Worm (Caenorhabditis elegans) whole organism, L1 larva: Measurements from ENCODE around the gene ZK105.3.

Source experiments
- C16A3.4 ChIP-seq: fragments of 150-350 bp; optimal IDR thresholded peaks from 2 replicates; lab custom pipeline; 2014; ENCODE audit warnings: missing biosample characterization, missing genetic modification characterization
- blmp-1 ChIP-seq: fragments of 150-350 bp; optimal IDR thresholded peaks from 2 replicates; lab custom pipeline; 2014; ENCODE audit warnings: missing biosample characterization, missing genetic modification characterization
- ceh-63 ChIP-seq: fragments of 200-800 bp; sonication (Bioruptor generic); optimal IDR thresholded peaks from 2 replicates; lab custom pipeline; 2018; ENCODE audit warnings: mild to moderate bottlenecking, missing genetic modification characterization, missing compliant biosample characterization
- ceh-8 ChIP-seq: fragments of 200-800 bp; sonication (Bioruptor generic); optimal IDR thresholded peaks from 2 replicates; lab custom pipeline; 2018; ENCODE audit warnings: mild to moderate bottlenecking, missing genetic modification characterization, moderate library complexity, missing compliant biosample characterization
- ceh-82 ChIP-seq, 3 experiments: fragments of 150-350 bp in 1 of 3; sonication (generic microtip) in 2 of 3; optimal IDR thresholded peaks; 2 replicates each; lab custom pipeline; 2014 to 2017; ENCODE audit warnings: missing biosample characterization in 3 of 3, missing genetic modification characterization in 3 of 3
- ceh-88 ChIP-seq: fragments of 200-800 bp; sonication (Bioruptor generic); IDR thresholded peaks from 2 replicates; pipeline ENCODE4 v1.3.6; 2022; ENCODE audit warnings: missing genetic modification characterization, missing compliant biosample characterization
- ceh-90 ChIP-seq: sonication (generic microtip); optimal IDR thresholded peaks from 2 replicates; lab custom pipeline; 2016; ENCODE audit warnings: missing genetic modification characterization, missing compliant biosample characterization
- dsc-1 ChIP-seq: sonication (generic microtip); optimal IDR thresholded peaks from 2 replicates; lab custom pipeline; 2016; ENCODE audit warnings: mild to moderate bottlenecking, missing genetic modification characterization, missing compliant biosample characterization
- efl-1 ChIP-seq, 4 experiments: fragments of 150-350 bp; optimal IDR thresholded peaks in 3 of 4; peaks in 1 of 4; 1 replicate in 1 of 4; 2 replicates in 3 of 4; lab custom pipeline; 2014; ENCODE audit warnings: missing biosample characterization in 2 of 4, missing genetic modification characterization in 2 of 4, missing genetic modification reagents in 2 of 4
- efl-3 ChIP-seq: fragments of 200-800 bp; sonication (Bioruptor generic); optimal IDR thresholded peaks from 2 replicates; lab custom pipeline; 2018; ENCODE audit warnings: mild to moderate bottlenecking, missing genetic modification characterization, missing compliant biosample characterization
- egl-13 ChIP-seq: sonication (generic microtip); optimal IDR thresholded peaks from 2 replicates; lab custom pipeline; 2016; ENCODE audit warnings: missing genotype, missing genetic modification reagents, missing genetic modification characterization, missing compliant biosample characterization
- egl-27 ChIP-seq, 2 experiments: fragments of 150-350 bp in 1 of 2; sonication (generic microtip); optimal IDR thresholded peaks; 3 replicates each; lab custom pipeline; 2017 to 2018; ENCODE audit warnings: missing biosample characterization in 2 of 2, missing genetic modification characterization in 2 of 2, missing genetic modification reagents in 2 of 2
- elt-2 ChIP-seq: sonication (generic microtip); optimal IDR thresholded peaks from 2 replicates; lab custom pipeline; 2016; ENCODE audit warnings: missing genetic modification characterization, mild to moderate bottlenecking, inconsistent platforms, missing compliant biosample characterization, missing genetic modification reagents
- ets-5 ChIP-seq: fragments of 200-800 bp; sonication (Bioruptor generic); IDR thresholded peaks from 2 replicates; pipeline ENCODE4 v1.3.6; 2022; ENCODE audit warnings: missing genetic modification characterization, missing compliant biosample characterization
- fkh-4 ChIP-seq: sonication (generic microtip); optimal IDR thresholded peaks from 2 replicates; lab custom pipeline; 2016; ENCODE audit warnings: missing compliant biosample characterization, missing genetic modification characterization, borderline replicate concordance
- irx-1 ChIP-seq: sonication (generic microtip); optimal IDR thresholded peaks from 2 replicates; lab custom pipeline; 2016; ENCODE audit warnings: missing genetic modification characterization, missing compliant biosample characterization
- isw-1 ChIP-seq: fragments of 200-800 bp; sonication (Bioruptor generic); IDR thresholded peaks from 2 replicates; pipeline ENCODE4 v1.3.6; 2022; ENCODE audit warnings: missing genetic modification characterization, missing compliant biosample characterization
- jun-1 ChIP-seq: fragments of 150-350 bp; optimal IDR thresholded peaks from 2 replicates; lab custom pipeline; 2014; ENCODE audit warnings: missing biosample characterization, missing genetic modification reagents, missing genetic modification characterization
- lin-14 ChIP-seq: fragments of 200-800 bp; sonication (Bioruptor generic); optimal IDR thresholded peaks from 2 replicates; lab custom pipeline; 2018; ENCODE audit warnings: mild to moderate bottlenecking, missing genetic modification characterization, moderate library complexity, missing compliant biosample characterization
- lin-15B ChIP-seq: fragments of 150-350 bp; sonication (generic microtip); optimal IDR thresholded peaks from 3 replicates; lab custom pipeline; 2014; ENCODE audit warnings: missing biosample characterization, missing genetic modification characterization
- lin-39 ChIP-seq: fragments of 150-350 bp; optimal IDR thresholded peaks from 2 replicates; lab custom pipeline; 2014; ENCODE audit warnings: missing biosample characterization, missing genetic modification reagents, missing genetic modification characterization
- lir-3 ChIP-seq: sonication (generic microtip); optimal IDR thresholded peaks from 2 replicates; lab custom pipeline; 2016; ENCODE audit warnings: mild to moderate bottlenecking, missing genetic modification characterization, moderate library complexity, missing compliant biosample characterization; ENCODE audit not compliant: poor library complexity
- mef-2 ChIP-seq: fragments of 150-350 bp; optimal IDR thresholded peaks from 2 replicates; lab custom pipeline; 2014; ENCODE audit warnings: missing biosample characterization, missing genetic modification characterization
- mep-1 ChIP-seq: fragments of 150-350 bp; optimal IDR thresholded peaks from 2 replicates; lab custom pipeline; 2014; ENCODE audit warnings: missing biosample characterization, missing genetic modification characterization
- nhr-11 ChIP-seq: fragments of 150-350 bp; optimal IDR thresholded peaks from 2 replicates; lab custom pipeline; 2014; ENCODE audit warnings: missing biosample characterization, missing genetic modification characterization
- nhr-12 ChIP-seq: sonication (generic microtip); optimal IDR thresholded peaks from 2 replicates; lab custom pipeline; 2017; ENCODE audit warnings: missing biosample characterization, missing genetic modification characterization
- nhr-20 ChIP-seq: sonication (generic microtip); optimal IDR thresholded peaks from 2 replicates; lab custom pipeline; 2016; ENCODE audit warnings: mild to moderate bottlenecking, missing genetic modification characterization, missing compliant biosample characterization
- nhr-237 ChIP-seq: fragments of 150-350 bp; optimal IDR thresholded peaks from 2 replicates; lab custom pipeline; 2014; ENCODE audit warnings: missing biosample characterization, missing genetic modification characterization
- nhr-47 ChIP-seq: sonication (generic microtip); optimal IDR thresholded peaks from 2 replicates; lab custom pipeline; 2016; ENCODE audit warnings: mild to moderate bottlenecking, missing genetic modification characterization, moderate library complexity, missing compliant biosample characterization
- nhr-77 ChIP-seq: fragments of 150-350 bp; optimal IDR thresholded peaks from 2 replicates; lab custom pipeline; 2014; ENCODE audit warnings: missing biosample characterization, missing genetic modification characterization
- pag-3 ChIP-seq: sonication (generic microtip); optimal IDR thresholded peaks from 2 replicates; lab custom pipeline; 2017; ENCODE audit warnings: missing genetic modification characterization, mild to moderate bottlenecking, missing compliant biosample characterization, antibody characterized with exemption, borderline replicate concordance; ENCODE audit not compliant: insufficient read depth
- skn-1 ChIP-seq: fragments of 150-350 bp; optimal IDR thresholded peaks from 2 replicates; lab custom pipeline; 2014; ENCODE audit warnings: missing biosample characterization, missing genetic modification characterization
- unc-62 ChIP-seq: fragments of 150-350 bp; optimal IDR thresholded peaks from 2 replicates; lab custom pipeline; 2014; ENCODE audit warnings: missing biosample characterization, missing genetic modification reagents, missing genetic modification characterization
- unc-98 ChIP-seq: fragments of 200-800 bp; sonication (Bioruptor generic); IDR thresholded peaks from 2 replicates; pipeline ENCODE4 v1.3.6; 2022; ENCODE audit warnings: missing genetic modification characterization, missing compliant biosample characterization
- vab-15 ChIP-seq: sonication (generic microtip); optimal IDR thresholded peaks from 2 replicates; lab custom pipeline; 2017; ENCODE audit warnings: missing genotype, mild to moderate bottlenecking, missing genetic modification characterization, missing compliant biosample characterization
- zag-1 ChIP-seq: fragments of 150-350 bp; optimal IDR thresholded peaks from 2 replicates; lab custom pipeline; 2014; ENCODE audit warnings: missing biosample characterization, missing genetic modification characterization
- ztf-11 ChIP-seq, 2 experiments: sonication (generic microtip); optimal IDR thresholded peaks; 2 replicates each; lab custom pipeline; 2016 to 2017; ENCODE audit warnings: missing genetic modification characterization in 2 of 2, missing biosample characterization in 1 of 2, missing compliant biosample characterization in 1 of 2
- ztf-4 ChIP-seq: fragments of 150-350 bp; optimal IDR thresholded peaks from 2 replicates; lab custom pipeline; 2014; ENCODE audit warnings: missing biosample characterization, missing genetic modification characterization

The ZK105.3 gene

ce11 chrV:7713072-7713471 is 16.1 kb downstream of the ZK105.3 start, which contains the start of gene ZK105.13:
TSS of gene ZK105.13 (minus strand) at chrV:7713172.
- TF ChIP-seq irx-1 (tag; lab: Kevin White, UChicago) (no peak), C16A3.4 (no peak), ceh-82 (tag; optimal IDR thresholded peaks at IDR 0.05; lab: Kevin White, UChicago) (no peak)

ce11 chrV:7713691-7714090 is 16.7 kb downstream of the ZK105.3 start, which contains the start of gene ZK105.1:
TSS of gene ZK105.1 (plus strand) at chrV:7713991.
- no peak for TF ChIP-seq nhr-77
- TF ChIP-seq mep-1 (tag; lab: Kevin White, UChicago), result no peak
- TF ChIP-seq efl-1 (optimal IDR thresholded peaks at IDR 0.05; lab: Kevin White, UChicago), result no peak
- no peak for TF ChIP-seq efl-1 (GFP tag; optimal IDR thresholded peaks at IDR 0.05 in 1 of 2; lab: Kevin White, UChicago)
- no peak for TF ChIP-seq isw-1 (GFP tag; lab: Robert Waterston, UW)
- no peak for TF ChIP-seq ceh-82 (tag; optimal IDR thresholded peaks at IDR 0.05; lab: Kevin White, UChicago)
- no peak for TF ChIP-seq ceh-63 (GFP tag; lab: Kevin White, UChicago)
- no peak for TF ChIP-seq blmp-1
- no peak for TF ChIP-seq pag-3 (tag; lab: Kevin White, UChicago)
- TF ChIP-seq ceh-90 (tag; lab: Kevin White, UChicago), result no peak
- TF ChIP-seq jun-1 (tag; lab: Kevin White, UChicago), result no peak
- TF ChIP-seq nhr-20, result no peak
- TF ChIP-seq fkh-4 (tag; lab: Kevin White, UChicago), result no peak
- no peak for TF ChIP-seq lir-3
- no peak for TF ChIP-seq lin-15B (tag; lab: Kevin White, UChicago)
- TF ChIP-seq lin-39 (tag; lab: Kevin White, UChicago), result no peak
- TF ChIP-seq mef-2 (tag; lab: Kevin White, UChicago), result no peak
- no peak for TF ChIP-seq nhr-47 (tag; lab: Kevin White, UChicago)
- no peak for TF ChIP-seq dsc-1

- no peak for TF ChIP-seq elt-2 (tag; lab: Kevin White, UChicago)
- TF ChIP-seq egl-27 (tag; optimal IDR thresholded peaks at IDR 0.05; lab: Kevin White, UChicago), result no peak
- no peak for TF ChIP-seq ets-5
- no peak for TF ChIP-seq nhr-11 (tag; lab: Kevin White, UChicago)
- TF ChIP-seq ztf-4, result no peak
- no peak for TF ChIP-seq nhr-237 (tag; lab: Kevin White, UChicago)
- no peak for TF ChIP-seq ztf-11 (tag; optimal IDR thresholded peaks at IDR 0.05; lab: Kevin White, UChicago)
- no peak for TF ChIP-seq unc-98 (GFP tag; lab: Robert Waterston, UW)
- TF ChIP-seq zag-1 (tag; lab: Kevin White, UChicago), result no peak
- no peak for TF ChIP-seq nhr-12 (tag; lab: Kevin White, UChicago)
- no peak for TF ChIP-seq efl-3 (GFP tag; lab: Kevin White, UChicago)
- no peak for TF ChIP-seq lin-14 (GFP tag; lab: Kevin White, UChicago)
Observed at ce11 chrV:7716034-7716433, 19.1 kb downstream of the ZK105.3 start, which contains the start of gene ZK105.12. TSS of gene ZK105.12 (minus strand) at chrV:7716134.

- no peak for TF ChIP-seq skn-1 (tag; lab: Kevin White, UChicago)
- TF ChIP-seq vab-15 (tag; lab: Kevin White, UChicago), result no peak
- no peak for TF ChIP-seq ceh-8 (GFP tag; lab: Kevin White, UChicago)
- TF ChIP-seq C16A3.4, result no peak
- TF ChIP-seq egl-27 (tag; optimal IDR thresholded peaks at IDR 0.05; lab: Kevin White, UChicago), result no peak
- TF ChIP-seq ceh-63 (GFP tag; lab: Kevin White, UChicago), result no peak
- no peak for TF ChIP-seq irx-1 (tag; lab: Kevin White, UChicago)
- no peak for TF ChIP-seq ceh-88 (GFP tag; lab: Robert Waterston, UW)
- TF ChIP-seq efl-3 (GFP tag; lab: Kevin White, UChicago), result no peak
- no peak for TF ChIP-seq lir-3
- no peak for TF ChIP-seq unc-62 (GFP tag; lab: Kevin White, UChicago)
- TF ChIP-seq blmp-1, result no peak
- no peak for TF ChIP-seq egl-13 (tag; lab: Kevin White, UChicago)
- no peak for TF ChIP-seq nhr-237 (tag; lab: Kevin White, UChicago)
Observed at ce11 chrV:7717629-7718028, 20.7 kb downstream of the ZK105.3 start, which contains the start of gene ZK105.5. TSS of gene ZK105.5 (minus strand) at chrV:7717729.
